Fruit fly (Drosophila melanogaster) whole organism, embryonic: ENCODE results near the gene CG15047.

Experiments used
- CG11695 ChIP-seq: fragments of 200-800 bp; sonication (Bioruptor generic); IDR thresholded peaks from 3 replicates; pipeline ENCODE4 v1.3.6; 2022; ENCODE audit warnings: missing biosample characterization, missing genetic modification characterization
- CG12104 ChIP-seq: fragments of 200-800 bp; sonication (Bioruptor generic); optimal IDR thresholded peaks from 3 replicates; lab custom pipeline; 2016; ENCODE audit warnings: missing biosample characterization, missing genetic modification characterization
- CG12391 ChIP-seq: fragments of 200-800 bp; sonication (Bioruptor generic); optimal IDR thresholded peaks from 3 replicates; lab custom pipeline; 2018; ENCODE audit warnings: missing biosample characterization, mild to moderate bottlenecking, missing genetic modification characterization, moderate library complexity
- CG12659 ChIP-seq: fragments of 200-800 bp; sonication (Bioruptor generic); optimal IDR thresholded peaks from 3 replicates; lab custom pipeline; 2017; ENCODE audit warnings: mild to moderate bottlenecking, missing biosample characterization, missing genetic modification reagents, missing genetic modification characterization
- CG13424 ChIP-seq: fragments of 200-800 bp; sonication (Bioruptor generic); optimal IDR thresholded peaks from 2 replicates; lab custom pipeline; 2019; ENCODE audit warnings: missing biosample characterization, mild to moderate bottlenecking, missing genetic modification characterization, moderate library complexity
- CG14050 ChIP-seq: fragments of 200-800 bp; sonication (Bioruptor generic); IDR thresholded peaks from 3 replicates; pipeline ENCODE4 v1.3.6; 2022; ENCODE audit warnings: missing biosample characterization, missing genetic modification characterization
- CG14667 ChIP-seq: fragments of 200-800 bp; sonication (Bioruptor generic); IDR thresholded peaks from 2 replicates; pipeline ENCODE4 v1.3.6; 2022; ENCODE audit warnings: missing biosample characterization, missing genetic modification characterization
- CG14710 ChIP-seq: fragments of 200-800 bp; sonication (Bioruptor generic); optimal IDR thresholded peaks from 3 replicates; lab custom pipeline; 2019; ENCODE audit warnings: missing biosample characterization, mild to moderate bottlenecking, missing genetic modification characterization, moderate library complexity
- CG15011 ChIP-seq: fragments of 200-800 bp; sonication (Bioruptor generic); optimal IDR thresholded peaks from 3 replicates; lab custom pipeline; 2018; ENCODE audit warnings: missing biosample characterization, mild to moderate bottlenecking, missing genetic modification characterization
- CG1603 ChIP-seq: fragments of 200-800 bp; sonication (Bioruptor generic); optimal IDR thresholded peaks from 2 replicates; lab custom pipeline; 2019; ENCODE audit warnings: missing biosample characterization, mild to moderate bottlenecking, missing genetic modification characterization, moderate library complexity
- CG17385 ChIP-seq: fragments of 200-800 bp; sonication (Bioruptor generic); optimal IDR thresholded peaks from 3 replicates; lab custom pipeline; 2018; ENCODE audit warnings: missing biosample characterization, mild to moderate bottlenecking, missing genetic modification characterization
- CG18619 ChIP-seq: fragments of 200-800 bp; sonication (Bioruptor generic); optimal IDR thresholded peaks from 3 replicates; lab custom pipeline; 2017; ENCODE audit warnings: missing biosample characterization, mild to moderate bottlenecking, missing genetic modification characterization
- CG30020 ChIP-seq: fragments of 200-800 bp; optimal IDR thresholded peaks from 2 replicates; lab custom pipeline; 2019; ENCODE audit warnings: missing biosample characterization, mild to moderate bottlenecking, missing genetic modification characterization, moderate library complexity
- CG3065 ChIP-seq: fragments of 200-800 bp; sonication (Bioruptor generic); optimal IDR thresholded peaks from 2 replicates; lab custom pipeline; 2016; ENCODE audit warnings: missing biosample characterization, missing genetic modification characterization
- CG32767 ChIP-seq: fragments of 200-800 bp; sonication (Bioruptor generic); IDR thresholded peaks from 2 replicates; pipeline ENCODE4 v1.3.6; 2022; ENCODE audit warnings: missing biosample characterization, missing genetic modification characterization
- CG33557 ChIP-seq: fragments of 200-800 bp; sonication (Bioruptor generic); optimal IDR thresholded peaks from 2 replicates; lab custom pipeline; 2019; ENCODE audit warnings: missing biosample characterization, mild to moderate bottlenecking, missing genetic modification characterization, moderate library complexity
- CG6854 ChIP-seq: fragments of 200-800 bp; sonication (Bioruptor generic); optimal IDR thresholded peaks from 3 replicates; lab custom pipeline; 2017; ENCODE audit warnings: missing biosample characterization, mild to moderate bottlenecking, missing genetic modification characterization
- CG7745 ChIP-seq: fragments of 200-800 bp; sonication (Bioruptor generic); optimal IDR thresholded peaks from 2 replicates; lab custom pipeline; 2018; ENCODE audit warnings: missing biosample characterization, mild to moderate bottlenecking, missing genetic modification characterization, moderate library complexity
- CG7839 ChIP-seq: fragments of 200-800 bp; sonication (Bioruptor generic); optimal IDR thresholded peaks from 3 replicates; lab custom pipeline; 2018; ENCODE audit warnings: missing biosample characterization, mild to moderate bottlenecking, missing genetic modification characterization, moderate library complexity
- CG7987 ChIP-seq: fragments of 200-800 bp; sonication (Bioruptor generic); optimal IDR thresholded peaks from 2 replicates; lab custom pipeline; 2018; ENCODE audit warnings: missing biosample characterization, mild to moderate bottlenecking, missing genetic modification characterization, moderate library complexity
- CG8359 ChIP-seq: fragments of 200-800 bp; sonication (Bioruptor generic); optimal IDR thresholded peaks from 2 replicates; lab custom pipeline; 2017; ENCODE audit warnings: missing biosample characterization, mild to moderate bottlenecking, missing genetic modification characterization, borderline replicate concordance
- CG8765 ChIP-seq: fragments of 200-800 bp; sonication (Bioruptor generic); IDR thresholded peaks from 2 replicates; pipeline ENCODE4 v1.3.6; 2022; ENCODE audit warnings: missing biosample characterization, missing genetic modification characterization
- CrebB ChIP-seq: fragments of 200-800 bp; sonication (Bioruptor generic); optimal IDR thresholded peaks from 3 replicates; lab custom pipeline; 2018; ENCODE audit warnings: missing biosample characterization, mild to moderate bottlenecking, missing genetic modification characterization
- D19A ChIP-seq: fragments of 200-800 bp; optimal IDR thresholded peaks from 3 replicates; lab custom pipeline; 2019; ENCODE audit warnings: missing biosample characterization, mild to moderate bottlenecking, missing genetic modification characterization, moderate library complexity
- Fer1 ChIP-seq: fragments of 200-800 bp; sonication (Bioruptor generic); optimal IDR thresholded peaks from 2 replicates; lab custom pipeline; 2017; ENCODE audit warnings: missing biosample characterization, mild to moderate bottlenecking, missing genetic modification characterization
- HHEX ChIP-seq: fragments of 200-800 bp; sonication (Bioruptor generic); optimal IDR thresholded peaks from 3 replicates; lab custom pipeline; 2017; ENCODE audit warnings: missing biosample characterization, mild to moderate bottlenecking, missing genetic modification characterization, missing genetic modification reagents
- Hr51 ChIP-seq, 2 experiments: fragments of 200-800 bp; sonication (Bioruptor generic); optimal IDR thresholded peaks; 2 replicates in 1 of 2; 3 replicates in 1 of 2; lab custom pipeline; 2016 to 2018; ENCODE audit warnings: missing biosample characterization in 2 of 2, missing genetic modification characterization in 2 of 2, mild to moderate bottlenecking in 1 of 2, moderate library complexity in 1 of 2
- Meics ChIP-seq: fragments of 200-800 bp; sonication (Bioruptor generic); optimal IDR thresholded peaks from 2 replicates; lab custom pipeline; 2017; ENCODE audit warnings: missing biosample characterization, mild to moderate bottlenecking, missing genetic modification characterization
- Nf-YB ChIP-seq: fragments of 200-800 bp; sonication (Bioruptor generic); optimal IDR thresholded peaks from 3 replicates; lab custom pipeline; 2019; ENCODE audit warnings: missing biosample characterization, mild to moderate bottlenecking, missing genetic modification characterization, moderate library complexity
- PHDP ChIP-seq: fragments of 200-800 bp; sonication (Bioruptor generic); optimal IDR thresholded peaks from 3 replicates; lab custom pipeline; 2018; ENCODE audit warnings: missing biosample characterization, mild to moderate bottlenecking, missing genetic modification characterization, moderate library complexity
- Ptx1 ChIP-seq: fragments of 200-800 bp; sonication (Bioruptor generic); IDR thresholded peaks from 2 replicates; pipeline ENCODE4 v1.3.6; 2022; ENCODE audit warnings: missing biosample characterization, missing genetic modification characterization
- Sox102F ChIP-seq: fragments of 200-800 bp; sonication (Bioruptor generic); optimal IDR thresholded peaks from 2 replicates; lab custom pipeline; 2018; ENCODE audit warnings: missing biosample characterization, mild to moderate bottlenecking, missing genetic modification characterization, moderate library complexity
- Sry-β ChIP-seq: fragments of 200-800 bp; sonication (Bioruptor generic); optimal IDR thresholded peaks from 2 replicates; lab custom pipeline; 2018; ENCODE audit warnings: missing biosample characterization, mild to moderate bottlenecking, missing genetic modification characterization, moderate library complexity
- Trl ChIP-seq, 3 experiments: fragments of >200 bp in 2 of 3; fragments of 200-800 bp in 1 of 3; sonication (Bioruptor generic) in 1 of 3; optimal IDR thresholded peaks; 2 replicates in 1 of 3; 3 replicates in 2 of 3; lab custom pipeline; 2016 to 2017; ENCODE audit warnings: missing biosample characterization in 1 of 3, missing genetic modification characterization in 1 of 3
- bsh ChIP-seq, 2 experiments: fragments of 200-800 bp; sonication (Bioruptor generic); optimal IDR thresholded peaks; 2 replicates each; lab custom pipeline; 2017 to 2018; ENCODE audit warnings: mild to moderate bottlenecking in 2 of 2, missing biosample characterization in 2 of 2, missing genetic modification characterization in 2 of 2, moderate library complexity in 1 of 2
- cwo ChIP-seq: fragments of 200-800 bp; sonication (Bioruptor generic); optimal IDR thresholded peaks from 3 replicates; lab custom pipeline; 2017; ENCODE audit warnings: missing biosample characterization, missing genetic modification characterization, mild to moderate bottlenecking, moderate library complexity, missing genetic modification reagents
- dysf ChIP-seq: fragments of 200-800 bp; sonication (Bioruptor generic); IDR thresholded peaks from 3 replicates; pipeline ENCODE4 v1.3.6; 2022; ENCODE audit warnings: missing biosample characterization, missing genetic modification characterization
- esg ChIP-seq: fragments of 200-800 bp; sonication (Bioruptor generic); conservative IDR thresholded peaks from 2 replicates; pipeline ENCODE4 v1.3.6; 2022; ENCODE audit warnings: missing biosample characterization, missing genetic modification characterization
- ewg ChIP-seq: fragments of 200-800 bp; sonication (Bioruptor generic); optimal IDR thresholded peaks from 3 replicates; lab custom pipeline; 2017; ENCODE audit warnings: mild to moderate bottlenecking, missing biosample characterization, missing genetic modification reagents, missing genetic modification characterization
- gfzf ChIP-seq: fragments of 200-800 bp; sonication (Bioruptor generic); optimal IDR thresholded peaks from 2 replicates; lab custom pipeline; 2016; ENCODE audit warnings: missing biosample characterization, mild to moderate bottlenecking, missing genetic modification characterization, moderate library complexity
- luna ChIP-seq: fragments of 200-800 bp; sonication (Bioruptor generic); optimal IDR thresholded peaks from 2 replicates; lab custom pipeline; 2016; ENCODE audit warnings: missing biosample characterization, missing genetic modification characterization
- pb ChIP-seq: fragments of 200-800 bp; sonication (Bioruptor generic); optimal IDR thresholded peaks from 3 replicates; lab custom pipeline; 2016; ENCODE audit warnings: missing biosample characterization, missing genetic modification characterization
- pho ChIP-seq: fragments of 200-800 bp; sonication (Bioruptor generic); optimal IDR thresholded peaks from 2 replicates; lab custom pipeline; 2016; ENCODE audit warnings: missing biosample characterization, missing genetic modification characterization
- psq ChIP-seq: fragments of 200-800 bp; sonication (Bioruptor generic); optimal IDR thresholded peaks from 2 replicates; lab custom pipeline; 2017; ENCODE audit warnings: missing biosample characterization, missing genetic modification characterization
- sug ChIP-seq: fragments of 200-800 bp; optimal IDR thresholded peaks from 2 replicates; lab custom pipeline; 2019; ENCODE audit warnings: missing biosample characterization, mild to moderate bottlenecking, missing genetic modification characterization, moderate library complexity
- tin ChIP-seq: fragments of 200-800 bp; sonication (Bioruptor generic); optimal IDR thresholded peaks from 3 replicates; lab custom pipeline; 2016; ENCODE audit warnings: missing biosample characterization, missing genetic modification characterization
- tio ChIP-seq: fragments of 200-800 bp; sonication (Bioruptor generic); optimal IDR thresholded peaks from 2 replicates; lab custom pipeline; 2017; ENCODE audit warnings: missing biosample characterization, missing genetic modification characterization, inconsistent platforms

CG15047 gene

dm6 chrX:18524594-18525266 is 3.8 kb upstream of the CG15047 start (continued):
- 0 out of 2 replicates have a peak, but pooled peaks have one; percentile 11 for TF ChIP-seq CG32767 (GFP tag; lab: Robert Waterston, UW)
- TF ChIP-seq HHEX (GFP tag; lab: Kevin White, UChicago) = peak; percentile 29
- TF ChIP-seq CG33557 = peak; percentile 45
- TF ChIP-seq luna (GFP tag; lab: Kevin White, UChicago) = no peak
- TF ChIP-seq CG1603 (tag; lab: Kevin White, UChicago) = peak; percentile 3
- TF ChIP-seq CG6854 = no peak
- TF ChIP-seq Meics = peak; percentile 57
- no peak for TF ChIP-seq CG8765 (GFP tag; lab: Robert Waterston, UW)
- TF ChIP-seq CG14667 = 0 out of 2 replicates have a peak, but pooled peaks have one; percentile 8
- no peak for TF ChIP-seq gfzf (GFP tag; lab: Kevin White, UChicago)
- peak; percentile 54 for TF ChIP-seq Fer1 (GFP tag; lab: Kevin White, UChicago)
- peak; percentile 16 for TF ChIP-seq CG15011
- peak; percentile 40 for TF ChIP-seq tin (GFP tag; lab: Kevin White, UChicago)
- TF ChIP-seq CG18619 (GFP tag; lab: Kevin White, UChicago) = peak; percentile 23
- peak; percentile 40 for TF ChIP-seq CG8359
- peak; percentile 53 for TF ChIP-seq CG7839 (tag; lab: Kevin White, UChicago)
- peak; percentile 4 for TF ChIP-seq ewg (GFP tag; lab: Kevin White, UChicago)
- TF ChIP-seq D19A = peak; percentile 59
- TF ChIP-seq bsh (GFP tag; optimal IDR thresholded peaks at IDR 0.05; lab: Kevin White, UChicago) = peak in 1 of 2 experiments; percentile 53
- no peak for TF ChIP-seq pho (GFP tag; lab: Kevin White, UChicago)
- peak in 1 of 2 experiments; percentile 32 for TF ChIP-seq Hr51 (GFP tag; optimal IDR thresholded peaks at IDR 0.05; lab: Kevin White, UChicago)
- TF ChIP-seq pb (GFP tag; lab: Kevin White, UChicago) = no peak
- TF ChIP-seq Sry-β (GFP tag; lab: Kevin White, UChicago) = no peak
- TF ChIP-seq tio (GFP tag; lab: Kevin White, UChicago) = no peak
- TF ChIP-seq CG12104 (GFP tag; lab: Kevin White, UChicago) = peak; percentile 35
- TF ChIP-seq CG14050 (GFP tag; lab: Robert Waterston, UW) = no peak
- peak; percentile 7 for TF ChIP-seq CG17385 (GFP tag; lab: Kevin White, UChicago)
- peak; percentile 43 for TF ChIP-seq CG12391 (tag; lab: Kevin White, UChicago)
- TF ChIP-seq CG7987 (GFP tag; lab: Kevin White, UChicago) = no peak
- TF ChIP-seq Sox102F (GFP tag; lab: Kevin White, UChicago) = peak; percentile 26
- TF ChIP-seq CG14710 (tag; lab: Kevin White, UChicago) = peak; percentile 70
- 0 out of 2 replicates have a peak, but pooled peaks have one; percentile 19 for TF ChIP-seq Ptx1 (GFP tag; lab: Robert Waterston, UW)
- TF ChIP-seq CG3065 = no peak
- TF ChIP-seq CG30020 (tag; lab: Kevin White, UChicago) = peak; percentile 10
- no peak for TF ChIP-seq Trl (optimal IDR thresholded peaks at IDR 0.05; lab: Kevin White, UChicago)
- no peak for TF ChIP-seq Trl (GFP tag; optimal IDR thresholded peaks at IDR 0.05; lab: Kevin White, UChicago)
- TF ChIP-seq CG7745 (tag; lab: Kevin White, UChicago) = no peak
- peak; percentile 22 for TF ChIP-seq CG12659
- peak; percentile 25 for TF ChIP-seq PHDP (tag; lab: Kevin White, UChicago)
- TF ChIP-seq psq (GFP tag; lab: Kevin White, UChicago) = no peak
- peak; percentile 59 for TF ChIP-seq CG13424
- TF ChIP-seq CG11695 (GFP tag; lab: Robert Waterston, UW) = 0 out of 3 replicates have a peak, but pooled peaks have one; percentile 49
- TF ChIP-seq cwo = peak; percentile 65
- TF ChIP-seq Nf-YB = peak; percentile 10
- no peak for TF ChIP-seq CrebB
- TF ChIP-seq dysf = no peak; the same call in 2 of the 3 replicates
- TF ChIP-seq sug (tag; lab: Kevin White, UChicago) = peak; percentile 43
- peak; percentile 7; the same call in 1 of the 2 replicates for TF ChIP-seq esg
